Worm (Caenorhabditis elegans) whole organism, L4 larva: Measurements from ENCODE around the gene ilys-4.

Source experiments
- F37D6.2 ChIP-seq: sonication (generic microtip); optimal IDR thresholded peaks from 2 replicates; lab custom pipeline; 2016; ENCODE audit warnings: mild to moderate bottlenecking, missing genetic modification characterization, missing compliant biosample characterization
- F49E8.2 ChIP-seq: sonication (generic microtip); optimal IDR thresholded peaks from 2 replicates; lab custom pipeline; 2016; ENCODE audit warnings: missing compliant biosample characterization, mild to moderate bottlenecking, missing genetic modification characterization, borderline replicate concordance
- Y105C5A.15 ChIP-seq: fragments of 200-800 bp; sonication (Bioruptor generic); IDR thresholded peaks from 2 replicates; pipeline ENCODE4 v1.3.6; 2022; ENCODE audit warnings: missing genetic modification characterization, missing compliant biosample characterization
- Y48G9A.11 ChIP-seq: fragments of 200-800 bp; sonication (Bioruptor generic); IDR thresholded peaks from 2 replicates; pipeline ENCODE4 v1.3.6; 2022; ENCODE audit warnings: missing genetic modification reagents, missing genetic modification characterization, missing compliant biosample characterization
- Y5F2A.4 ChIP-seq: fragments of 200-800 bp; sonication (Bioruptor generic); optimal IDR thresholded peaks from 2 replicates; lab custom pipeline; 2018; ENCODE audit warnings: mild to moderate bottlenecking, missing genetic modification characterization, missing compliant biosample characterization
- ZK337.2 ChIP-seq: fragments of 200-800 bp; sonication (Bioruptor generic); IDR thresholded peaks from 2 replicates; pipeline ENCODE4 v1.3.6; 2022; ENCODE audit warnings: missing genetic modification reagents, missing genetic modification characterization, missing compliant biosample characterization
- ZK546.5 ChIP-seq, 2 experiments: sonication (generic microtip); optimal IDR thresholded peaks; 2 replicates each; lab custom pipeline; 2017; ENCODE audit warnings: missing biosample characterization in 2 of 2, missing genetic modification characterization in 2 of 2
- aly-2 ChIP-seq: sonication (generic microtip); optimal IDR thresholded peaks from 2 replicates; lab custom pipeline; 2018; ENCODE audit warnings: missing biosample characterization, missing genetic modification characterization
- ceh-20 ChIP-seq: fragments of 200-800 bp; sonication (Bioruptor generic); IDR thresholded peaks from 2 replicates; pipeline ENCODE4 v1.3.6; 2022; ENCODE audit warnings: missing genetic modification reagents, missing genetic modification characterization, missing compliant biosample characterization
- ceh-28 ChIP-seq: fragments of 150-350 bp; optimal IDR thresholded peaks from 2 replicates; lab custom pipeline; 2014; ENCODE audit warnings: missing biosample characterization, missing genetic modification reagents, missing genetic modification characterization
- ceh-44 ChIP-seq: fragments of 200-800 bp; sonication (Bioruptor generic); IDR thresholded peaks from 2 replicates; pipeline ENCODE4 v1.3.6; 2022; ENCODE audit warnings: missing genetic modification reagents, missing genetic modification characterization, missing compliant biosample characterization
- ceh-82 ChIP-seq: sonication (generic microtip); optimal IDR thresholded peaks from 2 replicates; lab custom pipeline; 2017; ENCODE audit warnings: missing biosample characterization, missing genetic modification characterization
- daf-16 ChIP-seq, 3 experiments: sonication (generic microtip); optimal IDR thresholded peaks; 2 replicates each; lab custom pipeline; 2016 to 2017; ENCODE audit warnings: missing genetic modification characterization in 3 of 3, missing genetic modification reagents in 3 of 3, mild to moderate bottlenecking in 2 of 3, missing compliant biosample characterization in 2 of 3, missing biosample characterization in 1 of 3, moderate library complexity in 1 of 3
- daf-19 ChIP-seq: fragments of 200-800 bp; sonication (Bioruptor generic); conservative IDR thresholded peaks from 2 replicates; pipeline ENCODE4 v1.3.6; 2022; ENCODE audit warnings: missing genetic modification characterization, missing compliant biosample characterization
- daf-8 ChIP-seq: fragments of 200-800 bp; sonication (Bioruptor generic); IDR thresholded peaks from 2 replicates; pipeline ENCODE4 v1.3.6; 2022; ENCODE audit warnings: missing genetic modification characterization, missing compliant biosample characterization
- dpl-1 ChIP-seq: fragments of 150-350 bp; optimal IDR thresholded peaks from 2 replicates; lab custom pipeline; 2014; ENCODE audit warnings: missing biosample characterization, missing genetic modification reagents, missing genetic modification characterization
- duxl-1 ChIP-seq: sonication (generic microtip); optimal IDR thresholded peaks from 2 replicates; lab custom pipeline; 2016; ENCODE audit warnings: mild to moderate bottlenecking, missing genetic modification characterization, moderate library complexity, missing compliant biosample characterization; ENCODE audit not compliant: poor library complexity
- dve-1 ChIP-seq: sonication (generic microtip); optimal IDR thresholded peaks from 2 replicates; lab custom pipeline; 2017; ENCODE audit warnings: antibody characterized with exemption, mild to moderate bottlenecking, missing genetic modification characterization, missing compliant biosample characterization; ENCODE audit not compliant: insufficient read depth
- egl-27 ChIP-seq: sonication (generic microtip); optimal IDR thresholded peaks from 3 replicates; lab custom pipeline; 2017; ENCODE audit warnings: missing biosample characterization, missing genetic modification reagents, missing genetic modification characterization
- fos-1 ChIP-seq: fragments of 150-350 bp; optimal IDR thresholded peaks from 2 replicates; lab custom pipeline; 2014; ENCODE audit warnings: missing biosample characterization, missing genetic modification characterization
- hlh-11 ChIP-seq: fragments of 200-800 bp; sonication (Bioruptor generic); optimal IDR thresholded peaks from 2 replicates; lab custom pipeline; 2018; ENCODE audit warnings: mild to moderate bottlenecking, missing genetic modification characterization, missing compliant biosample characterization
- lim-7 ChIP-seq: fragments of 200-800 bp; sonication (Bioruptor generic); IDR thresholded peaks from 2 replicates; pipeline ENCODE4 v1.3.6; 2022; ENCODE audit warnings: missing genetic modification characterization, missing compliant biosample characterization
- lir-3 ChIP-seq: sonication (generic microtip); optimal IDR thresholded peaks from 2 replicates; lab custom pipeline; 2016; ENCODE audit warnings: mild to moderate bottlenecking, missing genetic modification characterization, missing compliant biosample characterization
- mdl-1 ChIP-seq, 2 experiments: fragments of 150-350 bp in 1 of 2; sonication (generic microtip) in 1 of 2; optimal IDR thresholded peaks; 2 replicates each; lab custom pipeline; 2014 to 2017; ENCODE audit warnings: missing biosample characterization in 2 of 2, missing genetic modification characterization in 2 of 2
- mep-1 ChIP-seq: fragments of 150-350 bp; sonication (generic microtip); optimal IDR thresholded peaks from 3 replicates; lab custom pipeline; 2014; ENCODE audit warnings: missing biosample characterization, missing genetic modification characterization
- mes-2 ChIP-seq: sonication (generic microtip); optimal IDR thresholded peaks from 2 replicates; lab custom pipeline; 2016; ENCODE audit warnings: missing genotype, mild to moderate bottlenecking, missing genetic modification characterization, missing compliant biosample characterization; ENCODE audit not compliant: poor library complexity, severe bottlenecking
- mxl-3 ChIP-seq: fragments of 200-800 bp; sonication (Bioruptor generic); optimal IDR thresholded peaks from 2 replicates; lab custom pipeline; 2018; ENCODE audit warnings: mild to moderate bottlenecking, missing genetic modification characterization, missing compliant biosample characterization
- nhr-102 ChIP-seq: sonication (generic microtip); optimal IDR thresholded peaks from 2 replicates; lab custom pipeline; 2016; ENCODE audit warnings: mild to moderate bottlenecking, missing genetic modification characterization, moderate library complexity, missing compliant biosample characterization
- nhr-237 ChIP-seq: sonication (generic microtip); optimal IDR thresholded peaks from 2 replicates; lab custom pipeline; 2017; ENCODE audit warnings: missing biosample characterization, missing genetic modification characterization
- nhr-25 ChIP-seq: sonication (generic microtip); optimal IDR thresholded peaks from 2 replicates; lab custom pipeline; 2017; ENCODE audit warnings: missing genetic modification characterization, mild to moderate bottlenecking, missing compliant biosample characterization, antibody characterized with exemption, moderate library complexity, borderline replicate concordance; ENCODE audit not compliant: insufficient read depth
- nhr-28 ChIP-seq: fragments of 150-350 bp; optimal IDR thresholded peaks from 2 replicates; lab custom pipeline; 2014; ENCODE audit warnings: missing biosample characterization, missing genetic modification characterization
- nhr-41 ChIP-seq: fragments of 200-800 bp; sonication (Bioruptor generic); IDR thresholded peaks from 2 replicates; pipeline ENCODE4 v1.3.6; 2022; ENCODE audit warnings: missing genetic modification reagents, missing genetic modification characterization, missing compliant biosample characterization
- nhr-42 ChIP-seq: fragments of 200-800 bp; sonication (Bioruptor generic); IDR thresholded peaks from 2 replicates; pipeline ENCODE4 v1.3.6; 2022; ENCODE audit warnings: missing genetic modification characterization, missing compliant biosample characterization
- php-3 ChIP-seq: fragments of 200-800 bp; sonication (Bioruptor generic); IDR thresholded peaks from 2 replicates; pipeline ENCODE4 v1.3.6; 2022; ENCODE audit warnings: missing genetic modification reagents, missing genetic modification characterization, missing compliant biosample characterization
- pqm-1 ChIP-seq: sonication (generic microtip); optimal IDR thresholded peaks from 2 replicates; lab custom pipeline; 2017; ENCODE audit warnings: missing biosample characterization, missing genetic modification characterization
- rbr-2 ChIP-seq: sonication (generic microtip); optimal IDR thresholded peaks from 2 replicates; lab custom pipeline; 2016; ENCODE audit warnings: missing genotype, missing genetic modification characterization, missing compliant biosample characterization
- sdz-12 ChIP-seq: fragments of 200-800 bp; sonication (Bioruptor generic); optimal IDR thresholded peaks from 2 replicates; lab custom pipeline; 2018; ENCODE audit warnings: mild to moderate bottlenecking, missing genetic modification characterization, missing compliant biosample characterization
- snpc-1.2 ChIP-seq: fragments of 200-800 bp; sonication (Bioruptor generic); IDR thresholded peaks from 2 replicates; pipeline ENCODE4 v1.3.6; 2022; ENCODE audit warnings: missing genetic modification reagents, missing genetic modification characterization, missing compliant biosample characterization
- snpc-4 ChIP-seq: fragments of 150-350 bp; optimal IDR thresholded peaks from 2 replicates; lab custom pipeline; 2014; ENCODE audit warnings: missing biosample characterization, missing genetic modification characterization
- spr-1 ChIP-seq: sonication (generic microtip); optimal IDR thresholded peaks from 2 replicates; lab custom pipeline; 2016; ENCODE audit warnings: mild to moderate bottlenecking, missing genetic modification characterization, missing compliant biosample characterization
- tag-97 ChIP-seq: fragments of 200-800 bp; sonication (Bioruptor generic); IDR thresholded peaks from 2 replicates; pipeline ENCODE4 v1.3.6; 2022; ENCODE audit warnings: missing genetic modification characterization, missing compliant biosample characterization
- unc-62 ChIP-seq, 3 experiments: fragments of 150-350 bp in 1 of 3; sonication (generic microtip); optimal IDR thresholded peaks in 2 of 3; peaks in 1 of 3; 1 replicate in 1 of 3; 2 replicates in 2 of 3; lab custom pipeline; 2014 to 2017; ENCODE audit warnings: missing biosample characterization in 3 of 3, missing genetic modification characterization in 3 of 3, missing genetic modification reagents in 3 of 3, missing genotype in 1 of 3
- vab-7 ChIP-seq: fragments of 200-800 bp; sonication (Bioruptor generic); IDR thresholded peaks from 2 replicates; pipeline ENCODE4 v1.3.6; 2022; ENCODE audit warnings: missing genetic modification reagents, missing genetic modification characterization, missing compliant biosample characterization
- zag-1 ChIP-seq: fragments of 150-350 bp; optimal IDR thresholded peaks from 2 replicates; lab custom pipeline; 2014; ENCODE audit warnings: missing biosample characterization, missing genetic modification characterization
- zfp-2 ChIP-seq: sonication (generic microtip); optimal IDR thresholded peaks from 2 replicates; lab custom pipeline; 2016; ENCODE audit warnings: mild to moderate bottlenecking, missing genetic modification characterization, missing compliant biosample characterization
- ztf-11 ChIP-seq: fragments of 150-350 bp; optimal IDR thresholded peaks from 2 replicates; lab custom pipeline; 2014; ENCODE audit warnings: missing biosample characterization, missing genetic modification characterization

ilys-4 gene

ce11 chrIV:7910197-7910735, 12.9 kb upstream of the ilys-4 start, which contains the start of the genes npp-27 and ntl-4 (continued):
- no peak for TF ChIP-seq daf-16 (GFP tag; optimal IDR thresholded peaks at IDR 0.05; lab: Kevin White, UChicago)
- TF ChIP-seq daf-16 (tag; optimal IDR thresholded peaks at IDR 0.05; lab: Kevin White, UChicago), result peak; percentile 42
- no peak for TF ChIP-seq ZK546.5 (tag; optimal IDR thresholded peaks at IDR 0.05; lab: Kevin White, UChicago)
- TF ChIP-seq ztf-11 (tag; lab: Kevin White, UChicago), result no peak
- TF ChIP-seq mes-2 (tag; lab: Kevin White, UChicago), result peak; percentile 8
- TF ChIP-seq nhr-41, result no peak
- peak; percentile 40 for TF ChIP-seq mxl-3 (GFP tag; lab: Kevin White, UChicago)
- TF ChIP-seq mdl-1 (tag; optimal IDR thresholded peaks at IDR 0.05; lab: Kevin White, UChicago), result peak in 1 of 2 experiments; percentile 6
- TF ChIP-seq dve-1 (tag; lab: Kevin White, UChicago), result peak; percentile 3
- TF ChIP-seq ceh-44, result no peak
- no peak for TF ChIP-seq duxl-1
- TF ChIP-seq daf-19 (GFP tag; lab: Robert Waterston, UW), result no peak
- no peak for TF ChIP-seq tag-97
- no peak for TF ChIP-seq snpc-4 (tag; lab: Kevin White, UChicago)
- no peak for TF ChIP-seq snpc-1.2 (GFP tag; lab: Robert Waterston, UW)
- no peak for TF ChIP-seq vab-7
- no peak for TF ChIP-seq lim-7 (GFP tag; lab: Robert Waterston, UW)
- no peak for TF ChIP-seq Y105C5A.15
- no peak for TF ChIP-seq dpl-1 (GFP tag; lab: Kevin White, UChicago)
- TF ChIP-seq Y5F2A.4 (GFP tag; lab: Kevin White, UChicago), result no peak
- TF ChIP-seq sdz-12 (GFP tag; lab: Kevin White, UChicago), result no peak
- no peak for TF ChIP-seq rbr-2 (tag; lab: Kevin White, UChicago)
- no peak for TF ChIP-seq php-3 (GFP tag; lab: Robert Waterston, UW)
- TF ChIP-seq egl-27 (tag; lab: Kevin White, UChicago), result no peak
- no peak for TF ChIP-seq pqm-1 (tag; lab: Kevin White, UChicago)
- TF ChIP-seq nhr-28, result no peak
- no peak for TF ChIP-seq Y48G9A.11 (GFP tag; lab: Robert Waterston, UW)
- TF ChIP-seq ceh-28 (tag; lab: Kevin White, UChicago), result no peak
- TF ChIP-seq nhr-237 (tag; lab: Kevin White, UChicago), result no peak
- TF ChIP-seq fos-1 (tag; lab: Kevin White, UChicago), result no peak
- TF ChIP-seq zfp-2 (tag; lab: Kevin White, UChicago), result no peak
- no peak for TF ChIP-seq spr-1 (tag; lab: Kevin White, UChicago)
- no peak for TF ChIP-seq ceh-82

DNA sequence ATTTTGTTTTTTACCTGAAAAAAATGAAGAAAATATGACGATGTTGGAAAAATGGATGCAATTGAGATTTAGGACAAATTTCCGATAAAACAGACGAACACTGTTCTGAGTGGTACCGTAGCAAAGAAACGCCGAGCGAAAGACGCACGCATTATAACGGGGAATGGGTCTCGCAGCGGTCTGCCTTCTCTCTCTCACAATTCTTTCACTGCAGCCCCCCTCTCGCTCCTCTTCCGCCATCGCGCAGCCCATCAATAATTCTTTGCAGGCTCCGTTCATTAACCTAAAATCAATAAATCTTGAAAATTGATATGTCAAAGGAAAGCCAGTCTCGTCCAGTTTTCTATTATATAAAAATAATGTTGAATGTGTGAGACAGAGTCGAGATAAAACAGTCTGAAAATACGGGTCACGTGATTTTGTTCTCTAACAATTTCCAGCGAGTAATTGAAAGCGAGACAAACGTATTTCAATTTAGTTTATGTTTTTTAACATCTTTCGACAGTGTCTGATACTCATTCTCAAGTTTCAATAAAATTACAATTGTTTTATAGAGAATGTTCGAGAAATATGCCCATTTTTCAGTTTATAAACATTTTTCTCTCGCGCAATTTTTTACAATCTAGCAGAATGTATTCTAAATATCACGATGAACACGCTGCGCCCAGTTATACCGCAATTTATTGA, 12.3 kb upstream of the ilys-4 start:
- TF ChIP-seq hlh-11 (no peak), nhr-42 (no peak), lim-7 (GFP tag; lab: Robert Waterston, UW) (no peak), daf-19 (GFP tag; lab: Robert Waterston, UW) (no peak), nhr-28 (no peak), daf-16 (GFP tag; optimal IDR thresholded peaks at IDR 0.05; lab: Kevin White, UChicago) (no peak), daf-16 (tag; optimal IDR thresholded peaks at IDR 0.05; lab: Kevin White, UChicago) (no peak), aly-2 (tag; lab: Kevin White, UChicago) (no peak), ceh-82 (no peak), snpc-4 (tag; lab: Kevin White, UChicago) (no peak), nhr-41 (no peak), ceh-20 (no peak), lir-3 (no peak), nhr-102 (tag; lab: Kevin White, UChicago) (no peak), F49E8.2 (tag; lab: Kevin White, UChicago) (no peak), rbr-2 (tag; lab: Kevin White, UChicago) (peak; percentile 21), php-3 (GFP tag; lab: Robert Waterston, UW) (no peak), unc-62 (GFP tag; optimal IDR thresholded peaks at IDR 0.05 in 1 of 2; lab: Kevin White, UChicago) (no peak), unc-62 (tag; optimal IDR thresholded peaks at IDR 0.05; lab: Kevin White, UChicago) (no peak), dve-1 (tag; lab: Kevin White, UChicago) (peak; percentile 2), spr-1 (tag; lab: Kevin White, UChicago) (no peak), nhr-25 (tag; lab: Kevin White, UChicago) (no peak), ZK337.2 (GFP tag; lab: Robert Waterston, UW) (no peak), daf-8 (GFP tag; lab: Robert Waterston, UW) (no peak), mep-1 (peak; percentile 31), F37D6.2 (tag; lab: Kevin White, UChicago) (no peak), zag-1 (tag; lab: Kevin White, UChicago) (no peak)
